Worm (Caenorhabditis elegans) whole organism, L3 larva: ENCODE results near the gene dnc-2.

Experiments used
- nhr-11 ChIP-seq: fragments of 150-350 bp; optimal IDR thresholded peaks from 2 replicates; lab custom pipeline; 2014; ENCODE audit warnings: missing biosample characterization, missing genetic modification characterization
- nhr-67 ChIP-seq: fragments of 150-350 bp; optimal IDR thresholded peaks from 2 replicates; lab custom pipeline; 2014; ENCODE audit warnings: missing biosample characterization, missing genetic modification characterization
- nhr-77 ChIP-seq: fragments of 150-350 bp; optimal IDR thresholded peaks from 2 replicates; lab custom pipeline; 2014; ENCODE audit warnings: missing biosample characterization, missing genetic modification characterization
- zag-1 ChIP-seq: fragments of 150-350 bp; optimal IDR thresholded peaks from 2 replicates; lab custom pipeline; 2014; ENCODE audit warnings: missing biosample characterization, missing genetic modification characterization
- ztf-11 ChIP-seq: fragments of 150-350 bp; optimal IDR thresholded peaks from 2 replicates; lab custom pipeline; 2014; ENCODE audit warnings: missing biosample characterization, missing genetic modification characterization

DNA sequence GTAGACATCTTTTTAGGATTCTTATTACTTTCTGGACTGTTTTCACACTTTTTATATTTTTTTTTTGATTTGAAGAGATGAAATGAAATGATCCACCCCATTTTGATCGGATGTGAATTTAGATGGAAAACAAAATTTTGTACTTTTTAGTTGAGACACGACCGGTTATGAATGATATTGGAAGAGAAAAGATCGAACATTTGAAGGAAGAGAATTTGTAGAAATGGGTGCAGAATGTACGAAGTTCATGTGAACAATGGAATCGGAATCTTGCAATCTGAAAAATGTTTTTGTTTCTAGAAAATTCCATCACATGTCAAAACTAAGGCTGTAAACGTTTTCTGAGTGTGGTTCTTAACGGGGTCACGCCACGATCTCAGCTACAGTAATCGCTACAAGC is 42.7 kb downstream of the dnc-2 start, which contains the start of gene F01F1.14:
- TF ChIP-seq nhr-67 (tag; lab: Kevin White, UChicago) (no peak), nhr-77 (no peak), nhr-11 (no peak), zag-1 (tag; lab: Kevin White, UChicago) (no peak), ztf-11 (tag; lab: Kevin White, UChicago) (no peak)
